Fruit fly (Drosophila melanogaster) whole organism, embryonic: ENCODE measurements around the gene Acp76A.

Experiments used
- Adf1 ChIP-seq: fragments of 200-800 bp; sonication (Bioruptor generic); IDR thresholded peaks from 2 replicates; pipeline ENCODE4 v1.3.6; 2022; ENCODE audit warnings: missing biosample characterization, missing genetic modification characterization
- CG10274 ChIP-seq: fragments of 200-800 bp; sonication (Bioruptor generic); optimal IDR thresholded peaks from 3 replicates; lab custom pipeline; 2017; ENCODE audit warnings: missing biosample characterization, mild to moderate bottlenecking, missing genetic modification characterization
- CG12391 ChIP-seq: fragments of 200-800 bp; sonication (Bioruptor generic); optimal IDR thresholded peaks from 3 replicates; lab custom pipeline; 2018; ENCODE audit warnings: missing biosample characterization, mild to moderate bottlenecking, missing genetic modification characterization, moderate library complexity
- CG12659 ChIP-seq: fragments of 200-800 bp; sonication (Bioruptor generic); optimal IDR thresholded peaks from 3 replicates; lab custom pipeline; 2017; ENCODE audit warnings: mild to moderate bottlenecking, missing biosample characterization, missing genetic modification reagents, missing genetic modification characterization
- CG14710 ChIP-seq: fragments of 200-800 bp; sonication (Bioruptor generic); optimal IDR thresholded peaks from 3 replicates; lab custom pipeline; 2019; ENCODE audit warnings: missing biosample characterization, mild to moderate bottlenecking, missing genetic modification characterization, moderate library complexity
- CG2116 ChIP-seq: fragments of 200-800 bp; sonication (Bioruptor generic); optimal IDR thresholded peaks from 3 replicates; lab custom pipeline; 2018; ENCODE audit warnings: missing biosample characterization, mild to moderate bottlenecking, missing genetic modification characterization
- CG2678 ChIP-seq: fragments of 200-800 bp; sonication (Bioruptor generic); optimal IDR thresholded peaks from 3 replicates; lab custom pipeline; 2019; ENCODE audit warnings: missing biosample characterization, mild to moderate bottlenecking, missing genetic modification characterization, moderate library complexity
- CG30403 ChIP-seq: fragments of 200-800 bp; sonication (Bioruptor generic); optimal IDR thresholded peaks from 3 replicates; lab custom pipeline; 2016; ENCODE audit warnings: missing biosample characterization, missing genetic modification characterization
- CG30431 ChIP-seq: fragments of 200-800 bp; sonication (Bioruptor generic); optimal IDR thresholded peaks from 2 replicates; lab custom pipeline; 2017; ENCODE audit warnings: missing biosample characterization, missing genetic modification characterization
- CG31365 ChIP-seq: fragments of 200-800 bp; sonication (Bioruptor generic); optimal IDR thresholded peaks from 2 replicates; lab custom pipeline; 2018; ENCODE audit warnings: missing biosample characterization, mild to moderate bottlenecking, missing genetic modification characterization
- CG31388 ChIP-seq: fragments of 200-800 bp; sonication (Bioruptor generic); optimal IDR thresholded peaks from 2 replicates; lab custom pipeline; 2016; ENCODE audit warnings: missing biosample characterization, missing genetic modification characterization
- CG34376 ChIP-seq: fragments of 200-800 bp; sonication (Bioruptor generic); optimal IDR thresholded peaks from 2 replicates; lab custom pipeline; 2018; ENCODE audit warnings: missing biosample characterization, mild to moderate bottlenecking, missing genetic modification characterization
- CG3838 ChIP-seq: fragments of 200-800 bp; sonication (Bioruptor generic); optimal IDR thresholded peaks from 3 replicates; lab custom pipeline; 2016; ENCODE audit warnings: missing biosample characterization, missing genetic modification characterization
- CG7372 ChIP-seq: fragments of 200-800 bp; sonication (Bioruptor generic); IDR thresholded peaks from 2 replicates; pipeline ENCODE4 v1.3.6; 2022; ENCODE audit warnings: missing biosample characterization, missing genetic modification characterization
- CG9609 ChIP-seq: fragments of 200-800 bp; sonication (Bioruptor generic); optimal IDR thresholded peaks from 3 replicates; lab custom pipeline; 2016; ENCODE audit warnings: missing biosample characterization, missing genetic modification characterization
- CG9727 ChIP-seq: fragments of 200-800 bp; sonication (Bioruptor generic); optimal IDR thresholded peaks from 3 replicates; lab custom pipeline; 2017; ENCODE audit warnings: missing biosample characterization, mild to moderate bottlenecking, missing genetic modification characterization
- CG9876 ChIP-seq: fragments of 200-800 bp; sonication (Bioruptor generic); optimal IDR thresholded peaks from 2 replicates; lab custom pipeline; 2016; ENCODE audit warnings: missing biosample characterization, missing genetic modification characterization
- Elba2 ChIP-seq: fragments of 200-800 bp; sonication (Bioruptor generic); optimal IDR thresholded peaks from 3 replicates; lab custom pipeline; 2016; ENCODE audit warnings: missing biosample characterization, missing genetic modification characterization
- GATAe ChIP-seq: fragments of 200-800 bp; sonication (Bioruptor generic); conservative IDR thresholded peaks from 2 replicates; pipeline ENCODE4 v1.3.6; 2022; ENCODE audit warnings: missing biosample characterization, missing genetic modification characterization
- HLHmδ ChIP-seq: fragments of 200-800 bp; sonication (Bioruptor generic); optimal IDR thresholded peaks from 2 replicates; lab custom pipeline; 2018; ENCODE audit warnings: missing biosample characterization, mild to moderate bottlenecking, missing genetic modification characterization, moderate library complexity
- Hr51 ChIP-seq, 2 experiments: fragments of 200-800 bp; sonication (Bioruptor generic); optimal IDR thresholded peaks; 2 replicates in 1 of 2; 3 replicates in 1 of 2; lab custom pipeline; 2016 to 2018; ENCODE audit warnings: missing biosample characterization in 2 of 2, missing genetic modification characterization in 2 of 2, mild to moderate bottlenecking in 1 of 2, moderate library complexity in 1 of 2
- MBD-R2 ChIP-seq: fragments of 200-800 bp; sonication (Bioruptor generic); IDR thresholded peaks from 2 replicates; pipeline ENCODE4 v1.3.6; 2022; ENCODE audit warnings: missing biosample characterization, missing genetic modification characterization
- Mad ChIP-seq: fragments of 200-800 bp; sonication (Bioruptor generic); optimal IDR thresholded peaks from 2 replicates; lab custom pipeline; 2016; ENCODE audit warnings: missing biosample characterization, missing genetic modification characterization
- Mes4 ChIP-seq: fragments of 200-800 bp; sonication (Bioruptor generic); optimal IDR thresholded peaks from 2 replicates; lab custom pipeline; 2016; ENCODE audit warnings: missing biosample characterization, missing genetic modification characterization
- Myb ChIP-seq: fragments of 200-800 bp; sonication (Bioruptor generic); optimal IDR thresholded peaks from 2 replicates; lab custom pipeline; 2016; ENCODE audit warnings: missing biosample characterization, missing genetic modification characterization
- Scr ChIP-seq: fragments of 200-800 bp; sonication (Bioruptor generic); IDR thresholded peaks from 2 replicates; pipeline ENCODE4 v1.3.6; 2022; ENCODE audit warnings: missing biosample characterization, missing genetic modification characterization; ENCODE audit not compliant: partially characterized antibody
- Xrp1 ChIP-seq: fragments of 200-800 bp; sonication (Bioruptor generic); IDR thresholded peaks from 2 replicates; pipeline ENCODE4 v1.3.6; 2022; ENCODE audit warnings: missing biosample characterization, missing genetic modification characterization
- abd-A ChIP-seq: fragments of 200-800 bp; sonication (Bioruptor generic); optimal IDR thresholded peaks from 3 replicates; lab custom pipeline; 2019; ENCODE audit warnings: missing biosample characterization, mild to moderate bottlenecking, missing genetic modification characterization, moderate library complexity
- caup ChIP-seq: fragments of 200-800 bp; sonication (Bioruptor generic); optimal IDR thresholded peaks from 3 replicates; lab custom pipeline; 2017; ENCODE audit warnings: missing biosample characterization, mild to moderate bottlenecking, missing genetic modification characterization, moderate library complexity; ENCODE audit not compliant: severe bottlenecking
- ci ChIP-seq: fragments of 200-800 bp; sonication (Bioruptor generic); IDR thresholded peaks from 3 replicates; pipeline ENCODE4 v1.3.6; 2022; ENCODE audit warnings: missing biosample characterization, missing genetic modification characterization
- exex ChIP-seq: fragments of 200-800 bp; sonication (Bioruptor generic); optimal IDR thresholded peaks from 4 replicates; lab custom pipeline; 2018; ENCODE audit warnings: missing biosample characterization, mild to moderate bottlenecking, missing genetic modification characterization, moderate library complexity
- grn ChIP-seq: fragments of 200-800 bp; sonication (Bioruptor generic); optimal IDR thresholded peaks from 3 replicates; lab custom pipeline; 2017; ENCODE audit warnings: missing biosample characterization, missing genetic modification characterization
- gro ChIP-seq: fragments of 200-800 bp; sonication (Bioruptor generic); optimal IDR thresholded peaks from 2 replicates; lab custom pipeline; 2016; ENCODE audit warnings: missing biosample characterization, missing genetic modification characterization
- hbn ChIP-seq: fragments of 200-800 bp; sonication (Bioruptor generic); IDR thresholded peaks from 2 replicates; pipeline ENCODE4 v1.3.6; 2022; ENCODE audit warnings: missing biosample characterization, missing genetic modification characterization; ENCODE audit not compliant: partially characterized antibody
- kay ChIP-seq: fragments of 200-800 bp; sonication (Bioruptor generic); optimal IDR thresholded peaks from 2 replicates; lab custom pipeline; 2016; ENCODE audit warnings: missing biosample characterization, missing genetic modification characterization
- ken ChIP-seq: fragments of 200-800 bp; sonication (Bioruptor generic); IDR thresholded peaks from 3 replicates; pipeline ENCODE4 v1.3.6; 2022; ENCODE audit warnings: missing biosample characterization, missing genetic modification characterization
- lbe ChIP-seq: fragments of 200-800 bp; sonication (Bioruptor generic); optimal IDR thresholded peaks from 2 replicates; lab custom pipeline; 2016; ENCODE audit warnings: missing biosample characterization, mild to moderate bottlenecking, missing genetic modification characterization
- lilli ChIP-seq: fragments of 200-800 bp; sonication (Bioruptor generic); optimal IDR thresholded peaks from 3 replicates; lab custom pipeline; 2016; ENCODE audit warnings: missing biosample characterization, missing genetic modification characterization
- nerfin-1 ChIP-seq: fragments of 200-800 bp; sonication (Bioruptor generic); optimal IDR thresholded peaks from 3 replicates; lab custom pipeline; 2019; ENCODE audit warnings: missing biosample characterization, mild to moderate bottlenecking, missing genetic modification characterization, moderate library complexity
- nmo ChIP-seq: fragments of 200-800 bp; sonication (Bioruptor generic); optimal IDR thresholded peaks from 2 replicates; lab custom pipeline; 2018; ENCODE audit warnings: missing biosample characterization, mild to moderate bottlenecking, missing genetic modification characterization, moderate library complexity
- onecut ChIP-seq: fragments of 200-800 bp; sonication (Bioruptor generic); IDR thresholded peaks from 2 replicates; pipeline ENCODE4 v1.3.6; 2022; ENCODE audit warnings: missing biosample characterization, missing genetic modification characterization
- pfk ChIP-seq: fragments of 200-800 bp; sonication (Bioruptor generic); optimal IDR thresholded peaks from 2 replicates; lab custom pipeline; 2018; ENCODE audit warnings: missing biosample characterization, mild to moderate bottlenecking, missing genetic modification characterization, moderate library complexity
- sd ChIP-seq: fragments of 200-800 bp; sonication (Bioruptor generic); optimal IDR thresholded peaks from 3 replicates; lab custom pipeline; 2018; ENCODE audit warnings: missing biosample characterization, mild to moderate bottlenecking, missing genetic modification characterization, moderate library complexity
- sima ChIP-seq: fragments of 200-800 bp; sonication (Bioruptor generic); optimal IDR thresholded peaks from 2 replicates; lab custom pipeline; 2016; ENCODE audit warnings: missing biosample characterization, missing genetic modification characterization
- sqz ChIP-seq: fragments of 200-800 bp; sonication (Bioruptor generic); optimal IDR thresholded peaks from 3 replicates; lab custom pipeline; 2018; ENCODE audit warnings: missing biosample characterization, mild to moderate bottlenecking, missing genetic modification characterization
- sug ChIP-seq: fragments of 200-800 bp; optimal IDR thresholded peaks from 2 replicates; lab custom pipeline; 2019; ENCODE audit warnings: missing biosample characterization, mild to moderate bottlenecking, missing genetic modification characterization, moderate library complexity
- tap ChIP-seq: fragments of 200-800 bp; optimal IDR thresholded peaks from 3 replicates; lab custom pipeline; 2019; ENCODE audit warnings: missing biosample characterization, mild to moderate bottlenecking, missing genetic modification characterization, moderate library complexity
- ttk ChIP-seq: fragments of 200-800 bp; sonication (Bioruptor generic); IDR thresholded peaks from 2 replicates; pipeline ENCODE4 v2.1.2; 2022; ENCODE audit warnings: missing biosample characterization, missing genetic modification characterization
- unc-4 ChIP-seq: fragments of 200-800 bp; sonication (Bioruptor generic); IDR thresholded peaks from 2 replicates; pipeline ENCODE4 v1.3.6; 2022; ENCODE audit warnings: missing biosample characterization, missing genetic modification characterization; ENCODE audit not compliant: partially characterized antibody
- zfh2 ChIP-seq: fragments of 200-800 bp; sonication (Bioruptor generic); optimal IDR thresholded peaks from 2 replicates; lab custom pipeline; 2016; ENCODE audit warnings: missing biosample characterization, missing genetic modification characterization

Gene Acp76A

DNA sequence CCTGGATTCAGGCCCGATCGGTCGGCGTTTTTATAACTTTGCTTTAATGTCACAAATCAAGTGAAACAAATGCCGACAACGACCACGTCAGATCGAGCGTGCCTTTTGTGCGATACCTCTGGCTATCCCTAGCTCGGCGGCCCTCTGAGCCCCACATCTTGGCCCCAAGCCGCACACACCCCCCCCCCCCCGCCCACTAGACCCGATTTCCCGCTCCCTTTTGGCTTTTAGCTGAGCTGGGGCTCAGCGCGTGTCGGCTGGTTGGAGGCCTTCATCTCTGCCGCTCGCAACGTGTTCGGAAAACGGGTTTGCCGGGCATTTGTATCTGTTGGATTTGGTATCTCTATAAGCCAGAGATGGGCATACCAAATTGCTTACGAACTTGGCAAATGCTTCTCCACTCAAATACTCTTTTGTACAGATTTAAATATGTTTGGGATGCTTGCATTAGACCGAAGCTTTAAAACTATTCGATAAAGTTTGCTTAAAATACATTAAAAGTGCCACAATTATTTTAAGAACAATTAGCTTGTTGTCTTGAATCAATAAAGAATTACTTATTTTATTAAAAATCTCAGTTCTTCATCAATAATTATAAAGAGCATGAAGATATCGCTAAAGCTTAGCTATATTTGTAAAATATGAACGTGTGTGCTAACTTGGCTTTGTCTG is 35.6 kb downstream of the Acp76A start (continued):
- TF ChIP-seq CG2116: no peak
- TF ChIP-seq caup: no peak
- TF ChIP-seq CG10274 (GFP tag; lab: Kevin White, UChicago): peak; percentile 29
- TF ChIP-seq kay (GFP tag; lab: Kevin White, UChicago): no peak
- no peak for TF ChIP-seq CG9876 (GFP tag; lab: Kevin White, UChicago)
- TF ChIP-seq Mad: no peak
- no peak for TF ChIP-seq nerfin-1 (tag; lab: Kevin White, UChicago)
- no peak for TF ChIP-seq Xrp1 (GFP tag; lab: Robert Waterston, UW)
- TF ChIP-seq CG31365 (tag; lab: Kevin White, UChicago): no peak
- peak in 1 of 2 experiments; percentile 58 for TF ChIP-seq Hr51 (GFP tag; optimal IDR thresholded peaks at IDR 0.05; lab: Kevin White, UChicago)
- TF ChIP-seq tap: peak; percentile 1
- TF ChIP-seq CG3838 (GFP tag; lab: Kevin White, UChicago): no peak
- TF ChIP-seq CG9609 (GFP tag; lab: Kevin White, UChicago): no peak
- no peak for TF ChIP-seq unc-4 (GFP tag; lab: Robert Waterston, UW)
- TF ChIP-seq sima (GFP tag; lab: Kevin White, UChicago): no peak
- TF ChIP-seq CG12659: peak; percentile 12
- no peak for TF ChIP-seq HLHmδ
- no peak for TF ChIP-seq pfk (GFP tag; lab: Kevin White, UChicago)
- peak; percentile 11 for TF ChIP-seq abd-A
- TF ChIP-seq CG31388 (GFP tag; lab: Kevin White, UChicago): no peak
- TF ChIP-seq Elba2 (GFP tag; lab: Kevin White, UChicago): no peak
- TF ChIP-seq Myb (GFP tag; lab: Kevin White, UChicago): no peak
- peak; percentile 4 for TF ChIP-seq CG9727
- peak; percentile 65 for TF ChIP-seq CG2678 (tag; lab: Kevin White, UChicago)
- TF ChIP-seq CG14710 (tag; lab: Kevin White, UChicago): no peak
- TF ChIP-seq ci: 0 out of 3 replicates have a peak, but pooled peaks have one; percentile 18
- TF ChIP-seq CG12391 (tag; lab: Kevin White, UChicago): peak; percentile 33
- no peak for TF ChIP-seq Scr (GFP tag; lab: Robert Waterston, UW)
- no peak for TF ChIP-seq ken
- no peak for TF ChIP-seq onecut (GFP tag; lab: Robert Waterston, UW)

DNA sequence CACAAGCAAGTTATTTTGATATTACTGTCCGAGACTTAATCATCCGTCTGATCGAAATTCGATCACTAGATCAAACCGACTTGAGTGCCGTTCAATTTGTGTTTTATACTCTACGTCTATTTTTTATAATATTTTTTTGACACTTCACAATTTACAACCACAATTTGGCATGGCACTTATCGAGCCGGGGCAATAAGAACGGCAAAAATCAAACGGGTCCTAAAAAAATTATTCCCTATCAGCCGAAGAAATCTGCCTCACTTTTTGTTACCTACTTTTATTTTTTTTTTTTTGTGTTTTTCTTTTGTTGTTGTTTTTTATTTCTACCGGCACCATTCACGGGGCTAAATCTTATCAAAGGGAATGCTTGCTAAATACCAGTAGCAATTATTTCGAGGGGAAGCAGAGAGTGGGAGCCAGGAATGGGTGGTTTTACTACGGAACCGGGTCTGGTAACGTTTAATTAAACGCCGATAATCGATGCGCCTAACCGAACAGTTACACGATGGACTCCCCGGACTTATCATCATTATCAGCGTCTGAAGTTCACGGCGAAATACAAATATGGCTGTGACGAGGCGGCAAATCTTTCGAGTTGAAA is 36.3 kb downstream of the Acp76A start:
- TF ChIP-seq ttk (GFP tag; lab: Robert Waterston, UW): no peak
- peak; percentile 35 for TF ChIP-seq caup
- peak; percentile 44 for TF ChIP-seq CG34376 (GFP tag; lab: Kevin White, UChicago)
- TF ChIP-seq zfh2 (GFP tag; lab: Kevin White, UChicago): no peak
- TF ChIP-seq MBD-R2 (GFP tag; lab: Robert Waterston, UW): no peak
- no peak for TF ChIP-seq Mes4 (GFP tag; lab: Kevin White, UChicago)
- no peak for TF ChIP-seq CG30403
- peak; percentile 89 for TF ChIP-seq sug (tag; lab: Kevin White, UChicago)
- peak; percentile 88 for TF ChIP-seq gro
- TF ChIP-seq sqz: peak; percentile 41
- peak; percentile 87 for TF ChIP-seq exex (tag; lab: Kevin White, UChicago)
- TF ChIP-seq lbe (GFP tag; lab: Kevin White, UChicago): no peak
- no peak for TF ChIP-seq CG7372 (GFP tag; lab: Robert Waterston, UW)
- TF ChIP-seq grn: peak; percentile 89
- TF ChIP-seq nmo (GFP tag; lab: Kevin White, UChicago): no peak
- TF ChIP-seq CG30431 (GFP tag; lab: Kevin White, UChicago): no peak
- no peak for TF ChIP-seq hbn
- TF ChIP-seq GATAe (GFP tag; lab: Robert Waterston, UW): peak; percentile 65; the same call in 1 of the 2 replicates
- no peak for TF ChIP-seq Adf1 (GFP tag; lab: Robert Waterston, UW)
- TF ChIP-seq lilli (GFP tag; lab: Kevin White, UChicago): no peak
- TF ChIP-seq sd (tag; lab: Kevin White, UChicago): peak; percentile 94
